Fruit fly (Drosophila melanogaster) S2 (cell line): Measurements from ENCODE around the gene CG43175.

Experiments
- CG8478 ChIP-seq: fragments of >200 bp; optimal IDR thresholded peaks from 2 replicates; lab custom pipeline; 2018
- CTCF ChIP-seq, 2 experiments: fragments of >200 bp; optimal IDR thresholded peaks; 2 replicates each; lab custom pipeline; 2018

DNA sequence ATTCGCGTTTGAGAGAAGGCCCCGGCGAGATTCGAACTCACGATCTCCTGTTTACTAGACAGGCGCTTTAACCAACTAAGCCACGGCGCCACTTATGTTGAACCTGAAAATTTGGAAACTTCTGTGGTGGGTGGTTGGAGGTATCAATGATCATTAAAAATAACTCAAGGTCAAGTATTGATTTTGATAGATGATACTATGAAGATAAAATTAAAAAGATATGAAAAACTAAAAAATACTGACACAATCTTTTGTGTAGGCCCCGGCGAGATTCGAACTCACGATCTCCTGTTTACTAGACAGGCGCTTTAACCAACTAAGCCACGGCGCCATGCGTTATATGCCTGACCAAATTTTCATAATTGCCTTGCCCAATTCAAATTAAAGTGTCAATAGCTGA, 6.0 kb upstream of the CG43175 start:
- TF ChIP-seq CG8478 (lab: Kevin White, UChicago) (no peak), CTCF (optimal IDR thresholded peaks at IDR 0.05; lab: Kevin White, UChicago) (no peak)
